Worm (Caenorhabditis elegans): Measurements from ENCODE around the gene sec-24.2.

Gene sec-24.2

DNA sequence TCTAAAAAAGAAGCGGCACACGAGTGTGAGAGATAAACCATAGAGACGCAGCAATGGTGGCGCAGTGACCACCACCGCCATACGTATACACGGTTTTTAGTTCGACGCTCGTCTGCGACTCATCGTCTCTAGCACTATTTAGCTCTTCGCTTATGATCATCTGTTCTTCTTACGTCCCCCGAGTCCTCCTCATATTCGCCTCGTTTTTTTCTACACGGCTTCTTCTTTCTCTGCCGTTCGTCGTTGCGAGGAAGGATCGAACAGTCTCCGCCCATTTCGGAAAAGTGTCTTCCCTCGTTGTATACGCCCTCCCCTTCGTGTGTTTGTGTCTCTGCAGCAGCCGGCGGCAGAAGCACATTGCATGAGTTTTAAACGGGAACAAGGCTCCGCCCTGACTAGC lies 4.4 kb upstream of the sec-24.2 start:
- no peak for TF ChIP-seq nhr-10 (tag; optimal IDR thresholded peaks at IDR 0.05)
- TF ChIP-seq cey-2 (tag; optimal IDR thresholded peaks at IDR 0.05; ENCODE audit: borderline replicate concordance, insufficient read depth): no peak
- TF ChIP-seq mep-1 (tag; optimal IDR thresholded peaks at IDR 0.05): peak; percentile 19
- peak in 1 of 2 experiments; percentile 38 for TF ChIP-seq mdl-1 (tag; optimal IDR thresholded peaks at IDR 0.05)
- TF ChIP-seq aha-1 (tag): peak; percentile 65
- TF ChIP-seq lin-29 (GFP tag; IDR thresholded peaks at IDR 0.05): no peak
- peak; percentile 43 for TF ChIP-seq hlh-30 (tag; optimal IDR thresholded peaks at IDR 0.05; ENCODE audit: insufficient read depth)
- no peak for TF ChIP-seq F10B5.3 (tag; optimal IDR thresholded peaks at IDR 0.05)
- TF ChIP-seq tra-1 (GFP tag; IDR thresholded peaks at IDR 0.05): no peak
- peak; percentile 26; the same call in 1 of the 2 replicates for TF ChIP-seq set-16 (GFP tag; IDR thresholded peaks at IDR 0.05)
- TF ChIP-seq egl-43 (GFP tag; IDR thresholded peaks at IDR 0.05): 0 out of 2 replicates have a peak, but pooled peaks have one; percentile 10
- peak; percentile 35 for TF ChIP-seq fkh-10 (GFP tag; optimal IDR thresholded peaks at IDR 0.05)
- TF ChIP-seq daf-16 (GFP tag; optimal IDR thresholded peaks at IDR 0.05): no peak
- peak; percentile 18 for TF ChIP-seq daf-16 (tag; optimal IDR thresholded peaks at IDR 0.05)
- no peak for TF ChIP-seq ZK546.5 (tag; optimal IDR thresholded peaks at IDR 0.05)
- peak; percentile 68 for TF ChIP-seq hlh-11 (tag; optimal IDR thresholded peaks at IDR 0.05)
- TF ChIP-seq hif-1 (tag; optimal IDR thresholded peaks at IDR 0.05): peak in 1 of 2 experiments; percentile 18
- TF ChIP-seq zag-1 (tag; optimal IDR thresholded peaks at IDR 0.05): no peak
- 0 out of 2 replicates have a peak, but pooled peaks have one; percentile 6 for TF ChIP-seq dmd-6 (GFP tag; IDR thresholded peaks at IDR 0.05)
- peak; percentile 26 for TF ChIP-seq mxl-3 (GFP tag; optimal IDR thresholded peaks at IDR 0.05)
- no peak for TF ChIP-seq ceh-82 (tag; optimal IDR thresholded peaks at IDR 0.05)
- TF ChIP-seq duxl-1 (tag; optimal IDR thresholded peaks at IDR 0.05; ENCODE audit: poor library complexity): no peak
- peak; percentile 8 for TF ChIP-seq dpl-1 (GFP tag; optimal IDR thresholded peaks at IDR 0.05)
- peak; percentile 18 for TF ChIP-seq rbr-2 (tag; optimal IDR thresholded peaks at IDR 0.05)
- TF ChIP-seq lsy-2 (tag; optimal IDR thresholded peaks at IDR 0.05): peak; percentile 31 to 34
- peak; percentile 56; the same call in 1 of the 2 replicates for TF ChIP-seq hmg-1.1 (GFP tag; IDR thresholded peaks at IDR 0.05)

DNA sequence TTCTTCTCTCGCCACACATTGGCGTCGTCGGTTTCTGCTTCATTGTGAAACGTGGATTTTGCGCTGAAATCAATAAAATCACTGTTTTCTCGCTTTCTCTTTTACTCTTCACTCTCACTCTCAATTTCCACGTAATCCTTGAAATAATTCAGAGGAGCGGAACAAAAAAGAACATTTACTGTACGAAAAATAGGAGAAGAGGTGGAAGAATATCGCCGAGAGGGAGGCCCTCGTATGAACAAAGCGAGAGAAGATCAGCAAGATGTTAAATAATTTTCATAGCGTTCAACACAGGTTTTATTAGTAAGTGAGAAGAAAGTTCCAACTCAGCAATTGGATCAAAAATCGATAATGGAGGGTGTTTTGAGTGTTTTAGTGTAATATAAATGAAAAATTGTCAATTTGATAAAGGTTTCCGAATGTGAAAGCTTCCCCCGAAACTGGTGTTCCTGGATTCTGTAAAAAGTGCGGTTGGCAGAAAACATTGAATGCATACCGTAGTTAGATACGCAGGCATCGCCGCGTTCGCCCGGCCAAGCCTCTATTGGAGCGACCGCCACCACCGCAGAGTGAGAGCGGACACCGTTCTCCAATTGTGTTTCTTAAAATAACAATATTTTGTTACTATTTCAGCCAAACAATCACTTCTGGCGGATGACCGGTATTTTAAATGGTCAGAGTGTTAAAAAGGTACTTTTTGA lies 950 bp upstream of the sec-24.2 start, which contains the start of the genes ccr-4 and ZC518.8:
TSS of gene ccr-4 (plus strand) at position 151 of the 701 bp plus-strand sequence.
TSS of gene ZC518.8 (minus strand) at position 517 of the 701 bp plus-strand sequence.
- TF ChIP-seq T26A8.4 (GFP tag; IDR thresholded peaks at IDR 0.05) (no peak), madf-5 (GFP tag; IDR thresholded peaks at IDR 0.05) (no peak), lin-13 (GFP tag; optimal IDR thresholded peaks at IDR 0.05) (peak; percentile 8), hlh-11 (tag; optimal IDR thresholded peaks at IDR 0.05) (peak; percentile 26), tra-1 (GFP tag; IDR thresholded peaks at IDR 0.05) (no peak), mdt-29 (GFP tag; IDR thresholded peaks at IDR 0.05) (no peak), lsy-2 (tag; optimal IDR thresholded peaks at IDR 0.05) (peak; percentile 25 to 89), hlh-30 (tag; optimal IDR thresholded peaks at IDR 0.05; ENCODE audit: insufficient read depth) (no peak), ceh-44 (GFP tag; IDR thresholded peaks at IDR 0.05) (0 out of 2 replicates have a peak, but pooled peaks have one; percentile 8), lin-1 (GFP tag; IDR thresholded peaks at IDR 0.05) (no peak), mxl-3 (GFP tag; optimal IDR thresholded peaks at IDR 0.05) (peak; percentile 47), ZK546.5 (tag; optimal IDR thresholded peaks at IDR 0.05) (peak in 1 of 2 experiments; percentile 65), daf-16 (GFP tag; optimal IDR thresholded peaks at IDR 0.05) (no peak), daf-16 (tag; optimal IDR thresholded peaks at IDR 0.05) (peak; percentile 21), unc-62 (GFP tag; optimal IDR thresholded peaks at IDR 0.05 in 1 of 2) (peak in 1 of 2 experiments; percentile 92), unc-62 (tag; optimal IDR thresholded peaks at IDR 0.05) (no peak), spr-3 (GFP tag; optimal IDR thresholded peaks at IDR 0.05) (no peak), nhr-111 (GFP tag; optimal IDR thresholded peaks at IDR 0.05) (no peak), nhr-237 (tag; optimal IDR thresholded peaks at IDR 0.05) (no peak), lin-29 (GFP tag; IDR thresholded peaks at IDR 0.05) (no peak), ceh-20 (GFP tag; IDR thresholded peaks at IDR 0.05) (no peak), lir-3 (tag; optimal IDR thresholded peaks at IDR 0.05) (no peak), mes-2 (tag; optimal IDR thresholded peaks at IDR 0.05; ENCODE audit: poor library complexity, severe bottlenecking) (peak; percentile 50), dmd-6 (GFP tag; IDR thresholded peaks at IDR 0.05) (peak; percentile 42), egl-43 (GFP tag; IDR thresholded peaks at IDR 0.05) (no peak), zip-11 (GFP tag; IDR thresholded peaks at IDR 0.05) (no peak), aha-1 (tag) (peak; percentile 91), zfp-3 (GFP tag; conservative IDR thresholded peaks at IDR 0.05) (no peak), F44E2.7 (GFP tag; IDR thresholded peaks at IDR 0.05) (no peak), Y75B8A.6 (GFP tag; IDR thresholded peaks at IDR 0.05) (no peak), hmg-1.1 (GFP tag; IDR thresholded peaks at IDR 0.05) (peak; percentile 59), zip-2 (tag; optimal IDR thresholded peaks at IDR 0.05) (no peak)

Measured in whole organism, L4 larva.